Worm (Caenorhabditis elegans) whole organism, young adult: ENCODE measurements around the gene F54D10.7.

ENCODE experiments used
- B0035.1 ChIP-seq: sonication (generic microtip); optimal IDR thresholded peaks from 2 replicates; lab custom pipeline; 2016; ENCODE audit warnings: missing genetic modification characterization, mild to moderate bottlenecking, missing compliant biosample characterization, missing genotype, missing genetic modification reagents
- B0261.1 ChIP-seq: sonication (generic microtip); optimal IDR thresholded peaks from 2 replicates; lab custom pipeline; 2016; ENCODE audit warnings: mild to moderate bottlenecking, missing genetic modification characterization, moderate library complexity, missing compliant biosample characterization
- F37B4.10 ChIP-seq: fragments of 200-800 bp; sonication (Bioruptor generic); IDR thresholded peaks from 2 replicates; pipeline ENCODE4 v1.3.6; 2022; ENCODE audit warnings: missing genetic modification characterization, missing compliant biosample characterization
- F39B2.1 ChIP-seq: fragments of 200-800 bp; sonication (Bioruptor generic); IDR thresholded peaks from 2 replicates; pipeline ENCODE4 v1.3.6; 2022; ENCODE audit warnings: missing genetic modification reagents, missing genetic modification characterization, missing compliant biosample characterization
- K11D2.4 ChIP-seq: fragments of 200-800 bp; sonication (Bioruptor generic); IDR thresholded peaks from 2 replicates; pipeline ENCODE4 v1.3.6; 2022; ENCODE audit warnings: missing genetic modification reagents, missing genetic modification characterization, missing compliant biosample characterization
- K12H6.12 ChIP-seq: fragments of 200-800 bp; sonication (Bioruptor generic); optimal IDR thresholded peaks from 2 replicates; lab custom pipeline; 2018; ENCODE audit warnings: mild to moderate bottlenecking, missing genetic modification characterization, missing compliant biosample characterization
- Y53F4B.3 ChIP-seq: fragments of 200-800 bp; sonication (Bioruptor generic); IDR thresholded peaks from 2 replicates; pipeline ENCODE4 v1.3.6; 2022; ENCODE audit warnings: missing genetic modification reagents, missing genetic modification characterization, missing compliant biosample characterization
- ZK185.1 ChIP-seq: sonication (generic microtip); optimal IDR thresholded peaks from 2 replicates; lab custom pipeline; 2016; ENCODE audit warnings: mild to moderate bottlenecking, missing genetic modification characterization, missing compliant biosample characterization; ENCODE audit not compliant: poor library complexity, severe bottlenecking
- aptf-2 ChIP-seq: fragments of 200-800 bp; sonication (Bioruptor generic); conservative IDR thresholded peaks from 2 replicates; pipeline ENCODE4 v1.3.6; 2022; ENCODE audit warnings: missing genetic modification reagents, missing genetic modification characterization, missing compliant biosample characterization
- attf-3 ChIP-seq: fragments of 200-800 bp; sonication (Bioruptor generic); conservative IDR thresholded peaks from 2 replicates; pipeline ENCODE4 v1.3.6; 2022; ENCODE audit warnings: missing genetic modification reagents, missing genetic modification characterization, missing compliant biosample characterization
- bed-2 ChIP-seq: fragments of 200-800 bp; sonication (Bioruptor generic); IDR thresholded peaks from 2 replicates; pipeline ENCODE4 v1.3.6; 2022; ENCODE audit warnings: missing genetic modification reagents, missing genetic modification characterization, missing compliant biosample characterization
- ceh-40 ChIP-seq: fragments of 200-800 bp; sonication (Bioruptor generic); IDR thresholded peaks from 2 replicates; pipeline ENCODE4 v1.3.6; 2022; ENCODE audit warnings: missing genetic modification characterization, missing compliant biosample characterization
- ceh-79 ChIP-seq: sonication (generic microtip); optimal IDR thresholded peaks from 2 replicates; lab custom pipeline; 2017; ENCODE audit warnings: mild to moderate bottlenecking, missing genetic modification characterization, missing compliant biosample characterization
- chd-7 ChIP-seq: sonication (generic microtip); optimal IDR thresholded peaks from 2 replicates; lab custom pipeline; 2016; ENCODE audit warnings: mild to moderate bottlenecking, missing genetic modification characterization, moderate library complexity, missing compliant biosample characterization
- die-1 ChIP-seq: sonication (generic microtip); optimal IDR thresholded peaks from 2 replicates; lab custom pipeline; 2016; ENCODE audit warnings: missing genotype, mild to moderate bottlenecking, missing genetic modification characterization, missing compliant biosample characterization
- dpff-1 ChIP-seq: sonication (generic microtip); optimal IDR thresholded peaks from 2 replicates; lab custom pipeline; 2017; ENCODE audit warnings: mild to moderate bottlenecking, missing genetic modification characterization, missing compliant biosample characterization
- efl-1 ChIP-seq: fragments of 150-350 bp; optimal IDR thresholded peaks from 2 replicates; lab custom pipeline; 2014; ENCODE audit warnings: missing biosample characterization, missing genetic modification reagents, missing genetic modification characterization
- egl-44 ChIP-seq: fragments of 200-800 bp; sonication (Bioruptor generic); IDR thresholded peaks from 2 replicates; pipeline ENCODE4 v1.3.6; 2022; ENCODE audit warnings: missing genetic modification reagents, missing genetic modification characterization, missing compliant biosample characterization
- hmg-1.2 ChIP-seq: fragments of 200-800 bp; sonication (Bioruptor generic); IDR thresholded peaks from 2 replicates; pipeline ENCODE4 v1.3.6; 2022; ENCODE audit warnings: missing genetic modification reagents, missing genetic modification characterization, missing compliant biosample characterization
- lag-1 ChIP-seq: fragments of 200-800 bp; sonication (Bioruptor generic); IDR thresholded peaks from 2 replicates; pipeline ENCODE4 v1.3.6; 2022; ENCODE audit warnings: missing genetic modification reagents, missing genetic modification characterization, missing compliant biosample characterization
- let-526 ChIP-seq: fragments of 200-800 bp; sonication (Bioruptor generic); IDR thresholded peaks from 2 replicates; pipeline ENCODE4 v1.3.6; 2022; ENCODE audit warnings: missing genetic modification reagents, missing genetic modification characterization, missing compliant biosample characterization
- lin-40 ChIP-seq: sonication (generic microtip); optimal IDR thresholded peaks from 2 replicates; lab custom pipeline; 2016; ENCODE audit warnings: missing genetic modification characterization, mild to moderate bottlenecking, missing compliant biosample characterization, missing genotype, missing genetic modification reagents
- lin-54 ChIP-seq: fragments of 200-800 bp; sonication (Bioruptor generic); optimal IDR thresholded peaks from 2 replicates; lab custom pipeline; 2018; ENCODE audit warnings: mild to moderate bottlenecking, missing genetic modification characterization, missing compliant biosample characterization
- madf-10 ChIP-seq: sonication (generic microtip); optimal IDR thresholded peaks from 2 replicates; lab custom pipeline; 2016; ENCODE audit warnings: mild to moderate bottlenecking, missing genetic modification characterization, missing compliant biosample characterization
- madf-6 ChIP-seq: fragments of 200-800 bp; sonication (Bioruptor generic); IDR thresholded peaks from 2 replicates; pipeline ENCODE4 v1.3.6; 2022; ENCODE audit warnings: missing genetic modification reagents, missing genetic modification characterization, missing compliant biosample characterization
- mes-4 ChIP-seq: sonication (generic microtip); optimal IDR thresholded peaks from 2 replicates; lab custom pipeline; 2016; ENCODE audit warnings: missing genotype, missing genetic modification characterization, missing compliant biosample characterization
- nfyb-1 ChIP-seq: fragments of 200-800 bp; sonication (Bioruptor generic); IDR thresholded peaks from 2 replicates; pipeline ENCODE4 v1.3.6; 2022; ENCODE audit warnings: missing genetic modification reagents, missing genetic modification characterization, missing compliant biosample characterization
- nhr-120 ChIP-seq: fragments of 200-800 bp; sonication (Bioruptor generic); IDR thresholded peaks from 2 replicates; pipeline ENCODE4 v1.3.6; 2022; ENCODE audit warnings: missing genetic modification characterization, missing compliant biosample characterization
- nhr-27 ChIP-seq: fragments of 200-800 bp; sonication (Bioruptor generic); optimal IDR thresholded peaks from 2 replicates; lab custom pipeline; 2018; ENCODE audit warnings: mild to moderate bottlenecking, missing genetic modification characterization, moderate library complexity, missing compliant biosample characterization
- pbrm-1 ChIP-seq: fragments of 200-800 bp; sonication (Bioruptor generic); IDR thresholded peaks from 2 replicates; pipeline ENCODE4 v1.3.6; 2022; ENCODE audit warnings: missing genetic modification reagents, missing genetic modification characterization, missing compliant biosample characterization
- sdz-38 ChIP-seq: sonication (generic microtip); optimal IDR thresholded peaks from 2 replicates; lab custom pipeline; 2016; ENCODE audit warnings: missing genotype, missing genetic modification characterization, missing compliant biosample characterization
- sea-2 ChIP-seq: fragments of 200-800 bp; sonication (Bioruptor generic); IDR thresholded peaks from 2 replicates; pipeline ENCODE4 v1.3.6; 2022; ENCODE audit warnings: missing genetic modification characterization, missing compliant biosample characterization
- snpc-1.1 ChIP-seq: sonication (generic microtip); optimal IDR thresholded peaks from 2 replicates; lab custom pipeline; 2017; ENCODE audit warnings: missing genetic modification characterization, mild to moderate bottlenecking, missing compliant biosample characterization, antibody characterized with exemption, moderate library complexity, missing genotype, missing genetic modification reagents; ENCODE audit not compliant: insufficient read depth
- snpc-4 ChIP-seq, 5 experiments: fragments of 150-350 bp in 1 of 5; sonication (generic microtip) in 4 of 5; optimal IDR thresholded peaks; 2 replicates each; lab custom pipeline; 2014 to 2018; ENCODE audit warnings: missing genetic modification characterization in 5 of 5, missing biosample characterization in 3 of 5, antibody characterized with exemption in 2 of 5, mild to moderate bottlenecking in 2 of 5, missing compliant biosample characterization in 2 of 5, missing genotype in 2 of 5, moderate library complexity in 2 of 5, missing genetic modification reagents in 1 of 5
- tbp1 ChIP-seq: fragments of 200-800 bp; sonication (Bioruptor generic); optimal IDR thresholded peaks from 2 replicates; lab custom pipeline; 2018; ENCODE audit warnings: mild to moderate bottlenecking, missing genetic modification characterization, missing compliant biosample characterization
- zim-3 ChIP-seq: sonication (generic microtip); optimal IDR thresholded peaks from 2 replicates; lab custom pipeline; 2017; ENCODE audit warnings: mild to moderate bottlenecking, missing genetic modification characterization, moderate library complexity, missing compliant biosample characterization
- ztf-18 ChIP-seq: sonication (generic microtip); optimal IDR thresholded peaks from 2 replicates; lab custom pipeline; 2016; ENCODE audit warnings: missing genotype, mild to moderate bottlenecking, missing genetic modification characterization, missing compliant biosample characterization

Gene F54D10.7

DNA sequence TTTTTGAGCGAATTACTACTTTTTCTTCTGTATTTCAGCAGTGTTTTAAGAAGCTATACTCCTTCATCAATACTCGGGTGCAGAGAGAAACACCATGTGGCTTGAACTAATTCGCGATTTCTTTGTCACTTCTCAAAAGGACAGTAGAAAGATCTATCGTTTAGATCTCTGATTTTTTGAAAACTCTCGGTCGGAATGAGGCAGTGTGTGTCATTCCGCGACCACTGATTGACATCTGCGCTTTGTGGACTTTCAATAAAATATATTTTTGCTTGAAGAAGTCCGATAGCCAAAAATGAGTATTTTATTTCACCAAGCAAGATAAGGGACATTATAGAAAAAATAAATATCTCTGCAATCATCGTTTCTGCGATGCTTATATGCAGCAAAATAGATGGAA is 41.0 kb upstream of the F54D10.7 start:
- no peak for TF ChIP-seq madf-10
- TF ChIP-seq bed-2 (GFP tag; lab: Robert Waterston, UW), result no peak
- no peak for TF ChIP-seq lin-40 (tag; lab: Kevin White, UChicago)
- no peak for TF ChIP-seq ceh-40 (GFP tag; lab: Robert Waterston, UW)
- no peak for TF ChIP-seq aptf-2 (GFP tag; lab: Robert Waterston, UW)
- no peak for TF ChIP-seq B0035.1 (tag; lab: Kevin White, UChicago)
- no peak for TF ChIP-seq ZK185.1
- no peak for TF ChIP-seq hmg-1.2 (GFP tag; lab: Robert Waterston, UW)
- no peak for TF ChIP-seq ztf-18 (tag; lab: Kevin White, UChicago)
- TF ChIP-seq chd-7, result no peak
- TF ChIP-seq pbrm-1, result no peak
- no peak for TF ChIP-seq lin-54 (GFP tag; lab: Kevin White, UChicago)
- no peak for TF ChIP-seq let-526
- no peak for TF ChIP-seq nhr-120
- no peak for TF ChIP-seq tbp1 (GFP tag; lab: Kevin White, UChicago)
- TF ChIP-seq zim-3 (tag; lab: Kevin White, UChicago), result no peak
- TF ChIP-seq nhr-27 (tag; lab: Kevin White, UChicago), result no peak
- no peak for TF ChIP-seq lag-1 (GFP tag; lab: Robert Waterston, UW)
- TF ChIP-seq B0261.1, result no peak
- no peak for TF ChIP-seq snpc-4 (GFP tag; optimal IDR thresholded peaks at IDR 0.05; lab: Kevin White, UChicago)
- no peak for TF ChIP-seq snpc-4 (tag; optimal IDR thresholded peaks at IDR 0.05; lab: Kevin White, UChicago)

ce11 chrII:3860826-3861225 is 39.7 kb upstream of the F54D10.7 start, which contains the start of gene oac-11:
oac-11 (minus strand) TSS chrII:3860926.
- no peak for TF ChIP-seq ztf-18 (tag; lab: Kevin White, UChicago)
- TF ChIP-seq bed-2 (GFP tag; lab: Robert Waterston, UW), result no peak
- no peak for TF ChIP-seq F39B2.1 (GFP tag; lab: Robert Waterston, UW)
- no peak for TF ChIP-seq attf-3 (GFP tag; lab: Robert Waterston, UW)
- TF ChIP-seq die-1 (tag; lab: Kevin White, UChicago), result no peak
- no peak for TF ChIP-seq snpc-4 (GFP tag; optimal IDR thresholded peaks at IDR 0.05; lab: Kevin White, UChicago)
- TF ChIP-seq snpc-4 (tag; optimal IDR thresholded peaks at IDR 0.05; lab: Kevin White, UChicago), result no peak
- TF ChIP-seq sea-2 (GFP tag; lab: Robert Waterston, UW), result no peak
- no peak for TF ChIP-seq egl-44 (GFP tag; lab: Robert Waterston, UW)
- TF ChIP-seq K11D2.4 (GFP tag; lab: Robert Waterston, UW), result no peak
- TF ChIP-seq mes-4 (tag; lab: Kevin White, UChicago), result no peak
- TF ChIP-seq dpff-1 (tag; lab: Kevin White, UChicago), result no peak
- TF ChIP-seq F37B4.10 (GFP tag; lab: Robert Waterston, UW), result no peak
- no peak for TF ChIP-seq sdz-38 (tag; lab: Kevin White, UChicago)

ce11 chrII:3852654-3853053 is 31.6 kb upstream of the F54D10.7 start, which contains the start of gene nhr-257:
nhr-257 (plus strand) TSS chrII:3852954.
- TF ChIP-seq ceh-40 (GFP tag; lab: Robert Waterston, UW) (no peak), snpc-1.1 (tag; lab: Kevin White, UChicago) (no peak), ceh-79 (no peak), madf-6 (no peak), F37B4.10 (GFP tag; lab: Robert Waterston, UW) (no peak), K12H6.12 (no peak), efl-1 (GFP tag; lab: Kevin White, UChicago) (no peak), nfyb-1 (GFP tag; lab: Robert Waterston, UW) (no peak), Y53F4B.3 (GFP tag; lab: Robert Waterston, UW) (no peak)
